Worm (Caenorhabditis elegans) whole organism, L1 larva: ENCODE measurements around the gene lgc-24.

Experiments
- aly-2 ChIP-seq: fragments of 150-350 bp; optimal IDR thresholded peaks from 2 replicates; lab custom pipeline; 2014; ENCODE audit warnings: missing biosample characterization, missing genetic modification characterization
- nhr-237 ChIP-seq: fragments of 150-350 bp; optimal IDR thresholded peaks from 2 replicates; lab custom pipeline; 2014; ENCODE audit warnings: missing biosample characterization, missing genetic modification characterization
- nhr-76 ChIP-seq: sonication (generic microtip); optimal IDR thresholded peaks from 2 replicates; lab custom pipeline; 2017; ENCODE audit warnings: missing biosample characterization, missing genetic modification characterization

DNA sequence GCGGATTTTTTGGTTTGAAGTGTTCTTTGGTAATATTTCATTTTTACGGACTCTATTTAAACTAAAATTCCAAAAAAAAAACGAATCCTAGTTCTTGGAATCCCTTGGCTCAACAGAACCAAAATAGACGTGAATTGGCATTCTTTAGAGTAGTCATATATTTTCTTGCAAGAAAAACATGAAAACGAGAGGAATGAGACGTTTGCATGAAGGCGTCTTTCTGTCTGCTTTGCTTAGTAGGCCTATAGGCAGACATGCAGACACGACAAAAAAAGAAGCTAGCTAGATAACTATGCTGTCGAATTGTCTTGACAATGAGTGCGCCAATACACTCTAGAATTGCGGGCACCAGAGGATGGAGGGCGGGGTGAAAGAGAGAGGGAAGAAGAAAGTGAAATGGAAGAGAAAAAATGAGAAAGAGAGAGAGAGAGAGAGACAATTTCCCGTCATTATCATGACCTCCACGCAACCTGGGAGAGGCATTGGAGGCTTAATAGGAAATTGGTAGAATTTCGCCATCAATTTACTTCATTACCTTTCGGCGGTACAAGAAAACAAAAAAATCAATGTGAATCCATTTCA is 12.3 kb downstream of the lgc-24 start:
- TF ChIP-seq nhr-76: no peak
- no peak for TF ChIP-seq nhr-237
- no peak for TF ChIP-seq aly-2
